Fruit fly (Drosophila melanogaster) S2 (cell line): ENCODE data around the gene CG1468.

Source experiments
- CG8478 ChIP-seq: fragments of >200 bp; optimal IDR thresholded peaks from 2 replicates; lab custom pipeline; 2018
- CTCF ChIP-seq, 2 experiments: fragments of >200 bp; optimal IDR thresholded peaks; 2 replicates each; lab custom pipeline; 2018

- TF ChIP-seq CTCF (optimal IDR thresholded peaks at IDR 0.05; lab: Kevin White, UChicago): no peak
- no peak for TF ChIP-seq CG8478 (lab: Kevin White, UChicago)
Observed at dm6 chrX:9909384-9909783, 31.2 kb downstream of the CG1468 start.
